Fruit fly (Drosophila melanogaster): Measurements from ENCODE around the gene CG15369.

The CG15369 gene

DNA sequence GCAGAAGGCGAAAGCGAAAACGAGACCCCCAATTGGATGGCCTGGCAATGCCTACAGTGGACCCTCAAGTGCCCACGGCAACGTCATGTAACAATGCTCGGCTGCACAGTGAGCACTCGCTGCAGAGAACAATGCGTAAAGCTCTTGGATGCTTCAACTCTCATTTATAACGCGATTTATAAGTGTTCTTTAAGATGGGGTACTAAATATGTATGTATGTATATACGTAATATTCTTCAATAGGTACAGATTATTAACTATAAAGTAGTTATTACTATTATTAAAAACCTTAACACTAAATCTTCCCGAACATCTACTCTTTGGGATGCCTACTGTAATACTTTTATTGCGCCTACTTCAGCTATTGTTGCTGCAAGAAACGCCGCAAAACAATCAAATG lies 49.4 kb downstream of the CG15369 start:
- no peak for TF ChIP-seq CG8478 (optimal IDR thresholded peaks at IDR 0.05)
- TF ChIP-seq CTCF (optimal IDR thresholded peaks at IDR 0.05): no peak
